Fruit fly (Drosophila melanogaster): ENCODE data around the gene MED30.

MED30 gene

DNA sequence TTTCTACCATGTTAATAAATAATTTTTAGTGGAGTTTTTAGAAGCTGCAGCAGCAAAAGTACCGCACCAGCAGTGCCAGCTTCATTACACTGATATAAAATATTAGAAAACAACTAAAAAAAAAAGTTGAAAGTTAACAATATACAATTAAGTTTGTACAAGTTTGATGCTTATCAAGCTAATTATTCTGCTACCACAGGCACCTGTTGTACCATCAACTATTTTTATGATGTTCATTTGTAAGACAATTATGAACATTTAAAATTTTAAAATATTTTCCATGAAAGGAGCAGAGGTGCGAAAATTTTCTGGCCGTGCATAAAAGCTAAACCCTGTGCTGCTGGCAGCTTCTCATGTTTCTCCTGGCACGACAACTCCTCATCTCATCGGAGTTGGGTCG is 45.5 kb downstream of the MED30 start (continued):
- TF ChIP-seq Blimp-1 (GFP tag; optimal IDR thresholded peaks at IDR 0.05) = peak; percentile 53
- peak; percentile 91 for TF ChIP-seq CG32006 (GFP tag; optimal IDR thresholded peaks at IDR 0.05)
- TF ChIP-seq topi (GFP tag; optimal IDR thresholded peaks at IDR 0.05) = peak; percentile 92
- TF ChIP-seq CG9139 (GFP tag; optimal IDR thresholded peaks at IDR 0.05) = no peak
- peak; percentile 95 for TF ChIP-seq svp (GFP tag)
- TF ChIP-seq CG10631 (GFP tag; optimal IDR thresholded peaks at IDR 0.05) = peak; percentile 77
- peak; percentile 38 for TF ChIP-seq CG8319 (GFP tag; optimal IDR thresholded peaks at IDR 0.05)
- TF ChIP-seq CG6854 (GFP tag; optimal IDR thresholded peaks at IDR 0.05) = peak; percentile 82
- peak; percentile 45 for TF ChIP-seq CG8632 (GFP tag; optimal IDR thresholded peaks at IDR 0.05)
- TF ChIP-seq cyc (GFP tag; optimal IDR thresholded peaks at IDR 0.05) = peak; percentile 88
- TF ChIP-seq dsx (GFP tag; optimal IDR thresholded peaks at IDR 0.05; ENCODE audit: poor library complexity, severe bottlenecking) = peak; percentile 59
- TF ChIP-seq CG8119 (GFP tag; IDR thresholded peaks at IDR 0.05) = peak; percentile 82
- peak; percentile 52 for TF ChIP-seq CG11762 (GFP tag; optimal IDR thresholded peaks at IDR 0.05; ENCODE audit: insufficient read depth)
- peak; percentile 73 for TF ChIP-seq net (GFP tag; optimal IDR thresholded peaks at IDR 0.05)
- TF ChIP-seq Ets96B (tag; optimal IDR thresholded peaks at IDR 0.05) = peak; percentile 61
- peak; percentile 68 for TF ChIP-seq CG11902 (GFP tag; optimal IDR thresholded peaks at IDR 0.05)
- TF ChIP-seq Eip75B (GFP tag; optimal IDR thresholded peaks at IDR 0.05) = peak; percentile 80

DNA sequence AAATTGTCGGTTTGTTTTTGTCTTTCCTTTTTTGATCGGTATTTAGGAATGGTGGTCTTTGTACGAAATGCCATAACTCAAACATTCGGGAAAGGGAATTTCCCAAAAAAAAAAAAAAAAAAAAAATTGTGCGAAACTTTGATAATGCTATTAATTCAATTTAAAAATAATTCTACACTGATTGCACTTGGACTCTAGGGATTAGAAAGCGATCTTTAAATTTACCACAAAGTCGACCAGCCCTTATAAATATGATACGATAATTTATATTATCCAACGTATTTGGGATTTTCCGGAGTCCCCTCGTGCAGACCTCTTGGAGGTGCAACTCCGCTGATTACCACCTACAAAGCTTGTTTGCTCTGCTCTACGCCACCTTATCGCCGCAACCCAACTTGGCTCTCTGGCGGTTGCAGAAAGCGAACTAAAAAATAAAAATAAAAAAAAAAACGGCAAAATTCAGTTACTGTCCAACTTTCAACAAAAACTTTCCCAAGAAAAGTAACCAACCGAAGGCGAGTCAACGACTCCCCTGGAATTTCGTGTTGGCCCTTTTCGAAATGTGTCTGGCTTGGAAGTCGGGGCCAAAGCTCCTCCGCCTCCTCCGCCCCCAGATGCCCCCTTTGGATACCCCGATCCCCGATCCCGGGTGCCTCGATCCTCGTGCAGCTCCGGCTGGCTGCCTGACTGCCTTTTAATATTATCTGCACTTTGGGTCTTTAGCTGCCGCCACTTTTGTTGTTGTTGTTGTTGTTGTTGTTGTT is 46.2 kb downstream of the MED30 start:
- TF ChIP-seq spab (GFP tag; optimal IDR thresholded peaks at IDR 0.05) (no peak), Eip78C (GFP tag) (peak; percentile 64), CG11294 (GFP tag; IDR thresholded peaks at IDR 0.05) (0 out of 2 replicates have a peak, but pooled peaks have one; percentile 9)

DNA sequence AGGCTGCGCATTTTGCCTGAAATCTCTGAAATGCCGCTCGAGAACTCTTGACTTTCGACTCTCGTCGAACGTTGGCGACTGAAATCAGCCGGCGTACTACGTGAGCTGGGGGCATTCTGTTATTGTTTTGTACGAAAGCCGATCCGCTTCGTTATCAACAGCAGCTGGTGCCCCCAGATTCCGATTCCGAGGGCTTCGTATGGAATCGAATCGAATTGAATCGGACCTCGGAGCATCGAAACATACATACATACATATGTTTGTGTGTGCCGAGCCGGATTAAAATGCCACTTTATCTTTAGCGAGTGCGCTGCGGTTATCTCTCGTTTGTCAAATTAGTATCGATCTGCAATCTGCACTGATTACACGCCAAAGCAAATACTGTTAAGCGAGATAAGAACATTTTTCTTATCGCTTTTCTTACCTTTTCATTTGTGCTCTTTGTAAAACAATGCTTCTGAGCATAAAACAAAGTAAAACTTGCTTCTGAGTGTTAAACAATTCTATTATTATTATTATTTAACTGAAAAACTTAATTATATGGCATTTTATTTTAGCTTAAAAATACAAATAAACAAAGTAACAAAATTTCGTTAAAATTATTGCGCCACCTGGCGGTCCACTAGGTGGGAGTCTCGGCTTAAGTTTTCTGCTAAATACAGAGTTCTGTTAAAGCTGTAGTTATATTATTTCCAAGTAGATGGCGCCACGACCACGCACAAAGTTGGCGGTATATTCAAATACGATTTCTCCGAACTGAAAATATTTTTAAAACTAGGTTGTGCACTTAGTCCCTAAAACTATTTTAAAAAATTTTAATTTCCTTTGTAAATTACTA is 47.2 kb downstream of the MED30 start, which contains the start of gene Reg-2:
Reg-2 (minus strand) TSS at position 80 of the 838 bp plus-strand sequence.
- TF ChIP-seq CG3032 (tag; optimal IDR thresholded peaks at IDR 0.05) = no peak
- peak; percentile 33 for TF ChIP-seq Eip78C (GFP tag)
- peak; percentile 74 for TF ChIP-seq fkh (GFP tag; optimal IDR thresholded peaks at IDR 0.05)
- TF ChIP-seq dsx (GFP tag; optimal IDR thresholded peaks at IDR 0.05; ENCODE audit: poor library complexity, severe bottlenecking) = peak; percentile 88
- no peak for TF ChIP-seq net (GFP tag; optimal IDR thresholded peaks at IDR 0.05)
- peak; percentile 12 for TF ChIP-seq esn (GFP tag; optimal IDR thresholded peaks at IDR 0.05)
- TF ChIP-seq CG15336 (GFP tag; IDR thresholded peaks at IDR 0.05) = no peak
- TF ChIP-seq svp (GFP tag) = peak; percentile 94
- TF ChIP-seq Eip75B (GFP tag; optimal IDR thresholded peaks at IDR 0.05) = peak; percentile 12
- no peak for TF ChIP-seq CG11902 (GFP tag; optimal IDR thresholded peaks at IDR 0.05)
- TF ChIP-seq Met (GFP tag; optimal IDR thresholded peaks at IDR 0.05) = peak; percentile 14
- no peak for TF ChIP-seq CG6792 (GFP tag; optimal IDR thresholded peaks at IDR 0.05)
- no peak for TF ChIP-seq cyc (GFP tag; optimal IDR thresholded peaks at IDR 0.05)
- peak; percentile 31 for TF ChIP-seq Sox14 (GFP tag; optimal IDR thresholded peaks at IDR 0.05)
- peak; percentile 15 to 25 for TF ChIP-seq ss (GFP tag; optimal IDR thresholded peaks at IDR 0.05)
- TF ChIP-seq pdm3 (GFP tag; optimal IDR thresholded peaks at IDR 0.05) = peak; percentile 5
- TF ChIP-seq CG16779 (tag; optimal IDR thresholded peaks at IDR 0.05) = peak; percentile 29
- no peak for TF ChIP-seq Hr38 (GFP tag; optimal IDR thresholded peaks at IDR 0.05)
- peak; percentile 14 for TF ChIP-seq CG31627 (GFP tag; optimal IDR thresholded peaks at IDR 0.05)
- TF ChIP-seq CG1621 (tag; optimal IDR thresholded peaks at IDR 0.05) = peak; percentile 15
- peak; percentile 9 for TF ChIP-seq CG6854 (GFP tag; optimal IDR thresholded peaks at IDR 0.05)
- TF ChIP-seq Hr39 (GFP tag; optimal IDR thresholded peaks at IDR 0.05) = peak; percentile 3

All from whole organism, prepupa.